Fruit fly (Drosophila melanogaster): ENCODE data around the gene CG12219.

CG12219 gene

DNA sequence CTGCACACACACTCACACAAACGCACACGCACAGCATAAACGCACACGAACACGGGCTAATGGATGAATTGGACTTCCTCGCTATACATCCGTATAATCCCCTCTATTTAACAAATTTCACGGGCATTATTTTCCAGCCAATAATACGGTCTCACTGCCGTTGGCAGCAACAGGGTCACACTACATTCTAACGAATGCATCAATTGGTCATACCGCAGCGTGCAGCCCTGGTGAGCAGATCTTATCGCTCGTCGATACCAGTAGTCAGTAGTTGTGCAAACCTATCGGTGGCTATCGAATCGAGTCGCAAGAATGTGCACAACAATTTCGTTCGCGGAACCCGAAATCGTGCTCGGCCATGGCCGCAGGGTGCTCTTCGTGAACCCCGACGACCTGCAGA is 13.2 kb downstream of the CG12219 start, which contains the start of the genes Top3beta and wuho (continued):
- TF ChIP-seq CG17829 (tag; optimal IDR thresholded peaks at IDR 0.05) (peak; percentile 69), Hr3 (GFP tag; optimal IDR thresholded peaks at IDR 0.05) (no peak), sob (GFP tag; IDR thresholded peaks at IDR 0.05) (peak; percentile 65; the same call in 1 of the 2 replicates), sna (GFP tag; IDR thresholded peaks at IDR 0.05; ENCODE audit: partially characterized antibody) (peak; percentile 70), al (GFP tag; IDR thresholded peaks at IDR 0.05) (no peak), CG8765 (GFP tag; IDR thresholded peaks at IDR 0.05) (no peak), CG2199 (GFP tag; IDR thresholded peaks at IDR 0.05) (no peak), CG1603 (tag; optimal IDR thresholded peaks at IDR 0.05) (peak; percentile 93), CG9932 (GFP tag; IDR thresholded peaks at IDR 0.05) (peak; percentile 54), B-H2 (GFP tag; optimal IDR thresholded peaks at IDR 0.05) (peak; percentile 62), Dp (GFP tag; optimal IDR thresholded peaks at IDR 0.05) (peak; percentile 49), ssp (GFP tag; IDR thresholded peaks at IDR 0.05) (peak; percentile 46; the same call in 1 of the 2 replicates), zen (tag; optimal IDR thresholded peaks at IDR 0.05) (peak; percentile 80), Meics (GFP tag; optimal IDR thresholded peaks at IDR 0.05) (no peak), CG1792 (GFP tag; optimal IDR thresholded peaks at IDR 0.05) (peak; percentile 31), H2.0 (GFP tag; IDR thresholded peaks at IDR 0.05) (no peak), CG11504 (tag; optimal IDR thresholded peaks at IDR 0.05) (no peak), chn (GFP tag; optimal IDR thresholded peaks at IDR 0.05) (peak; percentile 8), Abd-B (GFP tag; optimal IDR thresholded peaks at IDR 0.05) (peak; percentile 25), Xbp1 (GFP tag; optimal IDR thresholded peaks at IDR 0.05) (peak; percentile 60), gfzf (GFP tag; optimal IDR thresholded peaks at IDR 0.05) (peak; percentile 99), luna (GFP tag; optimal IDR thresholded peaks at IDR 0.05) (peak; percentile 15), Dad (GFP tag; optimal IDR thresholded peaks at IDR 0.05) (peak; percentile 7), crp (GFP tag; optimal IDR thresholded peaks at IDR 0.05) (peak in 1 of 2 experiments; percentile 44), MESR4 (GFP tag; optimal IDR thresholded peaks at IDR 0.05) (peak; percentile 98), sim (GFP tag; IDR thresholded peaks at IDR 0.05) (no peak), ham (GFP tag; IDR thresholded peaks at IDR 0.05) (no peak), CG16863 (GFP tag; optimal IDR thresholded peaks at IDR 0.05) (peak; percentile 10), CG13775 (GFP tag; optimal IDR thresholded peaks at IDR 0.05) (no peak), hb (GFP tag; IDR thresholded peaks at IDR 0.05; ENCODE audit: partially characterized antibody) (peak; percentile 62; the same call in 1 of the 3 replicates), vnd (GFP tag; IDR thresholded peaks at IDR 0.05; ENCODE audit: partially characterized antibody) (peak; percentile 52; the same call in 1 of the 3 replicates), HLHmδ (GFP tag; optimal IDR thresholded peaks at IDR 0.05) (peak; percentile 91), salm (tag; optimal IDR thresholded peaks at IDR 0.05) (peak; percentile 10), CG11560 (tag; IDR thresholded peaks at IDR 0.05) (peak; percentile 28; the same call in 1 of the 3 replicates), row (GFP tag; IDR thresholded peaks at IDR 0.05) (peak; percentile 67), B-H1 (GFP tag; IDR thresholded peaks at IDR 0.05) (no peak), YL-1 (GFP tag; optimal IDR thresholded peaks at IDR 0.05) (peak; percentile 93), gcm2 (GFP tag; optimal IDR thresholded peaks at IDR 0.05) (peak; percentile 20), Hr51 (GFP tag; optimal IDR thresholded peaks at IDR 0.05) (peak in 1 of 2 experiments; percentile 28), Atf-2 (GFP tag; optimal IDR thresholded peaks at IDR 0.05) (peak; percentile 13), ato (GFP tag; IDR thresholded peaks at IDR 0.05; ENCODE audit: partially characterized antibody) (peak; percentile 40; the same call in 1 of the 2 replicates), CG7271 (tag; optimal IDR thresholded peaks at IDR 0.05) (peak; percentile 26), zfh1 (GFP tag; IDR thresholded peaks at IDR 0.05) (0 out of 3 replicates have a peak, but pooled peaks have one; percentile 4), CG34224 (GFP tag; IDR thresholded peaks at IDR 0.05; ENCODE audit: partially characterized antibody) (peak; percentile 71), CG9609 (GFP tag; optimal IDR thresholded peaks at IDR 0.05) (no peak), Ets65A (GFP tag) (peak; percentile 90), jing (GFP tag; optimal IDR thresholded peaks at IDR 0.05) (no peak), CG6683 (GFP tag; optimal IDR thresholded peaks at IDR 0.05) (no peak), ara (GFP tag; IDR thresholded peaks at IDR 0.05) (no peak), CG6791 (GFP tag; IDR thresholded peaks at IDR 0.05; ENCODE audit: partially characterized antibody) (peak; percentile 79)
